Fruit fly (Drosophila melanogaster): ENCODE results near the gene Ssdp.
A peak's percentile ranks its signal among the peaks of the same experiment; 100 is the strongest.

The Ssdp gene

dm6 chr3R:18196991-18197801, 2.2 kb downstream of the Ssdp start:
- TF ChIP-seq toe (GFP tag; optimal IDR thresholded peaks at IDR 0.05) (peak; percentile 66), Mnt (GFP tag; optimal IDR thresholded peaks at IDR 0.05) (peak; percentile 51), Crg-1 (GFP tag; optimal IDR thresholded peaks at IDR 0.05) (no peak), ovo (GFP tag; optimal IDR thresholded peaks at IDR 0.05) (peak; percentile 83), pad (GFP tag; optimal IDR thresholded peaks at IDR 0.05) (peak; percentile 32), CG7101 (tag; optimal IDR thresholded peaks at IDR 0.05) (peak; percentile 46), kay (GFP tag; ENCODE audit: borderline replicate concordance) (no peak), CG1620 (GFP tag; optimal IDR thresholded peaks at IDR 0.05) (no peak), CG5204 (GFP tag; optimal IDR thresholded peaks at IDR 0.05) (peak; percentile 68), tj (GFP tag; optimal IDR thresholded peaks at IDR 0.05) (peak; percentile 71), CG7045 (GFP tag; optimal IDR thresholded peaks at IDR 0.05) (peak; percentile 45), CG33017 (tag; optimal IDR thresholded peaks at IDR 0.05) (peak; percentile 29), cnc (optimal IDR thresholded peaks at IDR 0.05) (no peak), Clk (GFP tag; optimal IDR thresholded peaks at IDR 0.05) (no peak), Hr96 (GFP tag; optimal IDR thresholded peaks at IDR 0.05) (peak; percentile 52), CG11617 (GFP tag; optimal IDR thresholded peaks at IDR 0.05) (peak; percentile 76), cic (GFP tag; optimal IDR thresholded peaks at IDR 0.05) (peak; percentile 89), CG14711 (tag; optimal IDR thresholded peaks at IDR 0.05) (peak; percentile 23), bab1 (GFP tag; optimal IDR thresholded peaks at IDR 0.05) (peak; percentile 61), CG12768 (GFP tag; optimal IDR thresholded peaks at IDR 0.05) (peak; percentile 7)

- TF ChIP-seq pad (GFP tag; optimal IDR thresholded peaks at IDR 0.05) (no peak), cnc (optimal IDR thresholded peaks at IDR 0.05) (no peak), CG5204 (GFP tag; optimal IDR thresholded peaks at IDR 0.05) (no peak), toe (GFP tag; optimal IDR thresholded peaks at IDR 0.05) (no peak), cic (GFP tag; optimal IDR thresholded peaks at IDR 0.05) (no peak)
Measured at dm6 chr3R:18196622-18196990, 2.8 kb downstream of the Ssdp start.

- TF ChIP-seq ovo (GFP tag; optimal IDR thresholded peaks at IDR 0.05), result no peak
- TF ChIP-seq Mnt (GFP tag; optimal IDR thresholded peaks at IDR 0.05), result no peak
- no peak for TF ChIP-seq Hr96 (GFP tag; optimal IDR thresholded peaks at IDR 0.05)
- TF ChIP-seq CG7101 (tag; optimal IDR thresholded peaks at IDR 0.05), result no peak
- no peak for TF ChIP-seq bab1 (GFP tag; optimal IDR thresholded peaks at IDR 0.05)
- TF ChIP-seq CG7045 (GFP tag; optimal IDR thresholded peaks at IDR 0.05), result no peak
- no peak for TF ChIP-seq CG33017 (tag; optimal IDR thresholded peaks at IDR 0.05)
- no peak for TF ChIP-seq Clk (GFP tag; optimal IDR thresholded peaks at IDR 0.05)
- TF ChIP-seq Crg-1 (GFP tag; optimal IDR thresholded peaks at IDR 0.05), result no peak
- TF ChIP-seq kay (GFP tag; ENCODE audit: borderline replicate concordance), result no peak
- TF ChIP-seq CG14711 (tag; optimal IDR thresholded peaks at IDR 0.05), result no peak
- TF ChIP-seq CG1620 (GFP tag; optimal IDR thresholded peaks at IDR 0.05), result no peak
- TF ChIP-seq CG12768 (GFP tag; optimal IDR thresholded peaks at IDR 0.05), result no peak
- TF ChIP-seq CG5204 (GFP tag; optimal IDR thresholded peaks at IDR 0.05), result no peak
- no peak for TF ChIP-seq pad (GFP tag; optimal IDR thresholded peaks at IDR 0.05)
- TF ChIP-seq CG11617 (GFP tag; optimal IDR thresholded peaks at IDR 0.05), result no peak
- TF ChIP-seq tj (GFP tag; optimal IDR thresholded peaks at IDR 0.05), result no peak
- TF ChIP-seq cic (GFP tag; optimal IDR thresholded peaks at IDR 0.05), result no peak
- TF ChIP-seq toe (GFP tag; optimal IDR thresholded peaks at IDR 0.05), result no peak
- TF ChIP-seq cnc (optimal IDR thresholded peaks at IDR 0.05), result no peak
Measured at dm6 chr3R:18195295-18195694, 4.1 kb downstream of the Ssdp start.

- TF ChIP-seq bab1 (GFP tag; optimal IDR thresholded peaks at IDR 0.05), result no peak
- no peak for TF ChIP-seq Mnt (GFP tag; optimal IDR thresholded peaks at IDR 0.05)
- TF ChIP-seq kay (GFP tag; ENCODE audit: borderline replicate concordance), result no peak
- no peak for TF ChIP-seq CG11617 (GFP tag; optimal IDR thresholded peaks at IDR 0.05)
- TF ChIP-seq cic (GFP tag; optimal IDR thresholded peaks at IDR 0.05), result no peak
Measured at dm6 chr3R:18191867-18192266, 7.5 kb downstream of the Ssdp start, which contains the start of gene CG14313. CG14313 (minus strand) TSS chr3R:18191967.

dm6 chr3R:18188702-18189125, 10.7 kb downstream of the Ssdp start, which contains the start of the genes CG12321 and MED17:
CG12321 (minus strand) TSS chr3R:18188707.
MED17 (plus strand) TSS chr3R:18189072.
- no peak for TF ChIP-seq cnc (optimal IDR thresholded peaks at IDR 0.05)
- TF ChIP-seq Clk (GFP tag; optimal IDR thresholded peaks at IDR 0.05), result peak; percentile 94
- TF ChIP-seq toe (GFP tag; optimal IDR thresholded peaks at IDR 0.05), result peak; percentile 74
- TF ChIP-seq CG14711 (tag; optimal IDR thresholded peaks at IDR 0.05), result peak; percentile 89
- TF ChIP-seq CG5204 (GFP tag; optimal IDR thresholded peaks at IDR 0.05), result peak; percentile 81
- peak; percentile 96 for TF ChIP-seq Crg-1 (GFP tag; optimal IDR thresholded peaks at IDR 0.05)
- no peak for TF ChIP-seq kay (GFP tag; ENCODE audit: borderline replicate concordance)
- peak; percentile 87 for TF ChIP-seq ovo (GFP tag; optimal IDR thresholded peaks at IDR 0.05)
- peak; percentile 93 for TF ChIP-seq CG7101 (tag; optimal IDR thresholded peaks at IDR 0.05)
- TF ChIP-seq cic (GFP tag; optimal IDR thresholded peaks at IDR 0.05), result peak; percentile 62
- peak; percentile 93 for TF ChIP-seq CG12768 (GFP tag; optimal IDR thresholded peaks at IDR 0.05)
- peak; percentile 75 for TF ChIP-seq Mnt (GFP tag; optimal IDR thresholded peaks at IDR 0.05)
- TF ChIP-seq CG33017 (tag; optimal IDR thresholded peaks at IDR 0.05), result peak; percentile 83
- peak; percentile 67 for TF ChIP-seq tj (GFP tag; optimal IDR thresholded peaks at IDR 0.05)
- TF ChIP-seq Hr96 (GFP tag; optimal IDR thresholded peaks at IDR 0.05), result no peak
- TF ChIP-seq pad (GFP tag; optimal IDR thresholded peaks at IDR 0.05), result peak; percentile 91
- peak; percentile 94 for TF ChIP-seq CG7045 (GFP tag; optimal IDR thresholded peaks at IDR 0.05)
- peak; percentile 63 for TF ChIP-seq bab1 (GFP tag; optimal IDR thresholded peaks at IDR 0.05)
- TF ChIP-seq CG1620 (GFP tag; optimal IDR thresholded peaks at IDR 0.05), result peak; percentile 91
- peak; percentile 93 for TF ChIP-seq CG11617 (GFP tag; optimal IDR thresholded peaks at IDR 0.05)

- TF ChIP-seq Mnt (GFP tag; optimal IDR thresholded peaks at IDR 0.05), result peak; percentile 69
- TF ChIP-seq CG1620 (GFP tag; optimal IDR thresholded peaks at IDR 0.05), result peak; percentile 75
- TF ChIP-seq toe (GFP tag; optimal IDR thresholded peaks at IDR 0.05), result peak; percentile 59
- TF ChIP-seq Clk (GFP tag; optimal IDR thresholded peaks at IDR 0.05), result peak; percentile 24
- TF ChIP-seq Crg-1 (GFP tag; optimal IDR thresholded peaks at IDR 0.05), result peak; percentile 85
- TF ChIP-seq Hr96 (GFP tag; optimal IDR thresholded peaks at IDR 0.05), result peak; percentile 72
- peak; percentile 77 for TF ChIP-seq pad (GFP tag; optimal IDR thresholded peaks at IDR 0.05)
- peak; percentile 84 for TF ChIP-seq CG12768 (GFP tag; optimal IDR thresholded peaks at IDR 0.05)
- TF ChIP-seq cic (GFP tag; optimal IDR thresholded peaks at IDR 0.05), result peak; percentile 51
- TF ChIP-seq ovo (GFP tag; optimal IDR thresholded peaks at IDR 0.05), result peak; percentile 93
- TF ChIP-seq CG33017 (tag; optimal IDR thresholded peaks at IDR 0.05), result peak; percentile 76
- TF ChIP-seq kay (GFP tag; ENCODE audit: borderline replicate concordance), result no peak
- peak; percentile 80 for TF ChIP-seq CG11617 (GFP tag; optimal IDR thresholded peaks at IDR 0.05)
- peak; percentile 83 for TF ChIP-seq bab1 (GFP tag; optimal IDR thresholded peaks at IDR 0.05)
- peak; percentile 32 for TF ChIP-seq tj (GFP tag; optimal IDR thresholded peaks at IDR 0.05)
- TF ChIP-seq CG5204 (GFP tag; optimal IDR thresholded peaks at IDR 0.05), result no peak
- peak; percentile 82 for TF ChIP-seq CG14711 (tag; optimal IDR thresholded peaks at IDR 0.05)
- peak; percentile 85 for TF ChIP-seq CG7101 (tag; optimal IDR thresholded peaks at IDR 0.05)
- no peak for TF ChIP-seq cnc (optimal IDR thresholded peaks at IDR 0.05)
- TF ChIP-seq CG7045 (GFP tag; optimal IDR thresholded peaks at IDR 0.05), result peak; percentile 62
Measured at dm6 chr3R:18185385-18185784, 14.0 kb downstream of the Ssdp start, which contains the start of the genes Arp5 and CG7208. Arp5 (plus strand) TSS chr3R:18185498. CG7208 (minus strand) TSS chr3R:18185715.
